Fruit fly (Drosophila melanogaster) whole organism, embryonic: ENCODE measurements around the gene CARPB.

ENCODE experiments used
- Aef1 ChIP-seq: fragments of 200-800 bp; sonication (Bioruptor generic); IDR thresholded peaks from 3 replicates; pipeline ENCODE4 v1.3.6; 2022; ENCODE audit warnings: missing biosample characterization, missing genetic modification characterization
- CG10654 ChIP-seq: fragments of 200-800 bp; sonication (Bioruptor generic); optimal IDR thresholded peaks from 2 replicates; lab custom pipeline; 2016; ENCODE audit warnings: missing biosample characterization, missing genetic modification characterization
- CG11504 ChIP-seq: fragments of 200-800 bp; sonication (Bioruptor generic); optimal IDR thresholded peaks from 3 replicates; lab custom pipeline; 2019; ENCODE audit warnings: missing biosample characterization, mild to moderate bottlenecking, missing genetic modification characterization, moderate library complexity
- CG12071 ChIP-seq: fragments of 200-800 bp; sonication (Bioruptor generic); optimal IDR thresholded peaks from 3 replicates; lab custom pipeline; 2018; ENCODE audit warnings: missing biosample characterization, mild to moderate bottlenecking, missing genetic modification characterization
- CG13296 ChIP-seq: fragments of 200-800 bp; sonication (Bioruptor generic); optimal IDR thresholded peaks from 3 replicates; lab custom pipeline; 2018; ENCODE audit warnings: missing biosample characterization, mild to moderate bottlenecking, missing genetic modification characterization
- CG14441 ChIP-seq: fragments of 200-800 bp; sonication (Bioruptor generic); IDR thresholded peaks from 2 replicates; pipeline ENCODE4 v1.3.6; 2022; ENCODE audit warnings: missing biosample characterization, missing genetic modification characterization
- CG16779 ChIP-seq: fragments of 200-800 bp; sonication (Bioruptor generic); IDR thresholded peaks from 2 replicates; pipeline ENCODE4 v1.3.6; 2022; ENCODE audit warnings: missing biosample characterization, missing genetic modification characterization
- CG17359 ChIP-seq: fragments of 200-800 bp; sonication (Bioruptor generic); optimal IDR thresholded peaks from 3 replicates; lab custom pipeline; 2018; ENCODE audit warnings: missing biosample characterization, mild to moderate bottlenecking, missing genetic modification characterization, moderate library complexity
- CG1792 ChIP-seq: fragments of 200-800 bp; sonication (Bioruptor generic); optimal IDR thresholded peaks from 2 replicates; lab custom pipeline; 2016; ENCODE audit warnings: missing biosample characterization, missing genetic modification characterization
- CG31365 ChIP-seq: fragments of 200-800 bp; sonication (Bioruptor generic); optimal IDR thresholded peaks from 2 replicates; lab custom pipeline; 2018; ENCODE audit warnings: missing biosample characterization, mild to moderate bottlenecking, missing genetic modification characterization
- CG33213 ChIP-seq: fragments of 200-800 bp; sonication (Bioruptor generic); optimal IDR thresholded peaks from 3 replicates; lab custom pipeline; 2016; ENCODE audit warnings: missing biosample characterization, missing genetic modification characterization
- CG34422 ChIP-seq: fragments of 200-800 bp; sonication (Bioruptor generic); IDR thresholded peaks from 3 replicates; pipeline ENCODE4 v1.3.6; 2022; ENCODE audit warnings: missing biosample characterization, missing genetic modification characterization
- CG4854 ChIP-seq: fragments of 200-800 bp; sonication (Bioruptor generic); optimal IDR thresholded peaks from 2 replicates; lab custom pipeline; 2016; ENCODE audit warnings: missing biosample characterization, missing genetic modification characterization, inconsistent platforms
- CG6689 ChIP-seq: fragments of 200-800 bp; sonication (Bioruptor generic); IDR thresholded peaks from 2 replicates; pipeline ENCODE4 v1.3.6; 2022; ENCODE audit warnings: missing biosample characterization, missing genetic modification characterization
- CG7963 ChIP-seq: fragments of 200-800 bp; sonication (Bioruptor generic); IDR thresholded peaks from 3 replicates; pipeline ENCODE4 v1.3.6; 2022; ENCODE audit warnings: missing biosample characterization, missing genetic modification characterization; ENCODE audit not compliant: partially characterized antibody
- CG8924 ChIP-seq: fragments of 200-800 bp; optimal IDR thresholded peaks from 3 replicates; lab custom pipeline; 2019; ENCODE audit warnings: missing biosample characterization, mild to moderate bottlenecking, missing genetic modification characterization, moderate library complexity
- CG9437 ChIP-seq: fragments of 200-800 bp; sonication (Bioruptor generic); optimal IDR thresholded peaks from 2 replicates; lab custom pipeline; 2018; ENCODE audit warnings: missing biosample characterization, mild to moderate bottlenecking, missing genetic modification characterization
- Dbx ChIP-seq: fragments of 200-800 bp; sonication (Bioruptor generic); IDR thresholded peaks from 3 replicates; pipeline ENCODE4 v1.3.6; 2022; ENCODE audit warnings: missing biosample characterization, missing genetic modification characterization
- Doc3 ChIP-seq: fragments of 200-800 bp; sonication (Bioruptor generic); IDR thresholded peaks from 3 replicates; pipeline ENCODE4 v1.3.6; 2022; ENCODE audit warnings: missing biosample characterization, missing genetic modification characterization; ENCODE audit not compliant: partially characterized antibody
- Dp ChIP-seq: fragments of 200-800 bp; sonication (Bioruptor generic); optimal IDR thresholded peaks from 2 replicates; lab custom pipeline; 2018; ENCODE audit warnings: missing biosample characterization, mild to moderate bottlenecking, missing genetic modification characterization, moderate library complexity
- Eip74EF ChIP-seq, 2 experiments: fragments of 200-800 bp in 1 of 2; fragments of >200 bp in 1 of 2; sonication (Bioruptor generic) in 1 of 2; optimal IDR thresholded peaks; 2 replicates each; lab custom pipeline; 2017 to 2019; ENCODE audit warnings: missing biosample characterization in 2 of 2, missing genetic modification characterization in 2 of 2, mild to moderate bottlenecking in 1 of 2, moderate library complexity in 1 of 2
- Hr51 ChIP-seq, 2 experiments: fragments of 200-800 bp; sonication (Bioruptor generic); optimal IDR thresholded peaks; 2 replicates in 1 of 2; 3 replicates in 1 of 2; lab custom pipeline; 2016 to 2018; ENCODE audit warnings: missing biosample characterization in 2 of 2, missing genetic modification characterization in 2 of 2, mild to moderate bottlenecking in 1 of 2, moderate library complexity in 1 of 2
- Max ChIP-seq: fragments of 200-800 bp; sonication (Bioruptor generic); optimal IDR thresholded peaks from 2 replicates; lab custom pipeline; 2016; ENCODE audit warnings: missing biosample characterization, mild to moderate bottlenecking, missing genetic modification characterization
- NFAT ChIP-seq: fragments of 200-800 bp; sonication (Bioruptor generic); IDR thresholded peaks from 2 replicates; pipeline ENCODE4 v1.3.6; 2022; ENCODE audit warnings: missing biosample characterization, missing genetic modification characterization
- Nf-YB ChIP-seq: fragments of 200-800 bp; sonication (Bioruptor generic); optimal IDR thresholded peaks from 3 replicates; lab custom pipeline; 2019; ENCODE audit warnings: missing biosample characterization, mild to moderate bottlenecking, missing genetic modification characterization, moderate library complexity
- Spps ChIP-seq: fragments of 200-800 bp; sonication (Bioruptor generic); optimal IDR thresholded peaks from 2 replicates; lab custom pipeline; 2018; ENCODE audit warnings: missing biosample characterization, mild to moderate bottlenecking, missing genetic modification characterization
- ac ChIP-seq: fragments of 200-800 bp; sonication (Bioruptor generic); optimal IDR thresholded peaks from 3 replicates; lab custom pipeline; 2017; ENCODE audit warnings: missing biosample characterization, mild to moderate bottlenecking, missing genetic modification characterization
- bigmax ChIP-seq: fragments of 200-800 bp; sonication (Bioruptor generic); optimal IDR thresholded peaks from 2 replicates; lab custom pipeline; 2018; ENCODE audit warnings: missing biosample characterization, mild to moderate bottlenecking, missing genetic modification characterization
- cato ChIP-seq: fragments of 200-800 bp; sonication (Bioruptor generic); optimal IDR thresholded peaks from 2 replicates; lab custom pipeline; 2016; ENCODE audit warnings: missing biosample characterization, missing genetic modification characterization, borderline replicate concordance
- cg ChIP-seq: fragments of 200-800 bp; sonication (Bioruptor generic); optimal IDR thresholded peaks from 3 replicates; lab custom pipeline; 2019; ENCODE audit warnings: missing biosample characterization, mild to moderate bottlenecking, missing genetic modification characterization, moderate library complexity
- chm ChIP-seq: fragments of 200-800 bp; sonication (Bioruptor generic); IDR thresholded peaks from 2 replicates; pipeline ENCODE4 v1.3.6; 2022; ENCODE audit warnings: missing biosample characterization, missing genetic modification characterization
- chn ChIP-seq: fragments of 200-800 bp; sonication (Bioruptor generic); optimal IDR thresholded peaks from 2 replicates; lab custom pipeline; 2016; ENCODE audit warnings: missing biosample characterization, missing genetic modification characterization
- corto ChIP-seq: fragments of 200-800 bp; sonication (Bioruptor generic); optimal IDR thresholded peaks from 2 replicates; lab custom pipeline; 2016; ENCODE audit warnings: missing biosample characterization, mild to moderate bottlenecking, missing genetic modification characterization, moderate library complexity
- crp ChIP-seq, 2 experiments: fragments of 200-800 bp; sonication (Bioruptor generic); optimal IDR thresholded peaks; 2 replicates in 1 of 2; 3 replicates in 1 of 2; lab custom pipeline; 2017; ENCODE audit warnings: missing biosample characterization in 2 of 2, missing genetic modification characterization in 2 of 2, mild to moderate bottlenecking in 1 of 2, moderate library complexity in 1 of 2
- emc ChIP-seq: fragments of 200-800 bp; sonication (Bioruptor generic); optimal IDR thresholded peaks from 2 replicates; lab custom pipeline; 2016; ENCODE audit warnings: missing biosample characterization, missing genetic modification characterization
- h ChIP-seq: fragments of >200 bp; optimal IDR thresholded peaks from 2 replicates; lab custom pipeline; 2017
- hbn ChIP-seq: fragments of 200-800 bp; sonication (Bioruptor generic); IDR thresholded peaks from 2 replicates; pipeline ENCODE4 v1.3.6; 2022; ENCODE audit warnings: missing biosample characterization, missing genetic modification characterization; ENCODE audit not compliant: partially characterized antibody
- klu ChIP-seq: fragments of 200-800 bp; sonication (Bioruptor generic); IDR thresholded peaks from 2 replicates; pipeline ENCODE4 v1.3.6; 2022; ENCODE audit warnings: missing biosample characterization, missing genetic modification characterization
- lab ChIP-seq: fragments of 200-800 bp; sonication (Bioruptor generic); optimal IDR thresholded peaks from 3 replicates; lab custom pipeline; 2017; ENCODE audit warnings: missing biosample characterization, missing genetic modification characterization, mild to moderate bottlenecking, moderate library complexity, missing genetic modification reagents
- nau ChIP-seq: fragments of 200-800 bp; sonication (Bioruptor generic); optimal IDR thresholded peaks from 3 replicates; lab custom pipeline; 2017; ENCODE audit warnings: missing biosample characterization, mild to moderate bottlenecking, missing genetic modification characterization, missing genetic modification reagents
- pfk ChIP-seq: fragments of 200-800 bp; sonication (Bioruptor generic); optimal IDR thresholded peaks from 2 replicates; lab custom pipeline; 2018; ENCODE audit warnings: missing biosample characterization, mild to moderate bottlenecking, missing genetic modification characterization, moderate library complexity
- sd ChIP-seq: fragments of 200-800 bp; sonication (Bioruptor generic); optimal IDR thresholded peaks from 3 replicates; lab custom pipeline; 2018; ENCODE audit warnings: missing biosample characterization, mild to moderate bottlenecking, missing genetic modification characterization, moderate library complexity
- slou ChIP-seq: fragments of 200-800 bp; sonication (Bioruptor generic); optimal IDR thresholded peaks from 3 replicates; lab custom pipeline; 2016; ENCODE audit warnings: missing biosample characterization, missing genetic modification characterization
- slp2 ChIP-seq: fragments of 200-800 bp; sonication (Bioruptor generic); optimal IDR thresholded peaks from 2 replicates; lab custom pipeline; 2016; ENCODE audit warnings: missing biosample characterization, missing genetic modification characterization
- so ChIP-seq: fragments of 200-800 bp; sonication (Bioruptor generic); IDR thresholded peaks from 3 replicates; pipeline ENCODE4 v1.3.6; 2022; ENCODE audit warnings: missing biosample characterization, missing genetic modification characterization
- twi ChIP-seq: fragments of 200-800 bp; optimal IDR thresholded peaks from 2 replicates; lab custom pipeline; 2019; ENCODE audit warnings: missing biosample characterization, mild to moderate bottlenecking, missing genetic modification characterization, moderate library complexity
- vnd ChIP-seq: fragments of 200-800 bp; sonication (Bioruptor generic); IDR thresholded peaks from 3 replicates; pipeline ENCODE4 v1.3.6; 2022; ENCODE audit warnings: missing biosample characterization, missing genetic modification characterization; ENCODE audit not compliant: partially characterized antibody
- zen ChIP-seq: fragments of 200-800 bp; sonication (Bioruptor generic); optimal IDR thresholded peaks from 3 replicates; lab custom pipeline; 2018; ENCODE audit warnings: missing biosample characterization, mild to moderate bottlenecking, missing genetic modification characterization, moderate library complexity
- zf30C ChIP-seq: fragments of 200-800 bp; sonication (Bioruptor generic); optimal IDR thresholded peaks from 3 replicates; lab custom pipeline; 2018; ENCODE audit warnings: missing biosample characterization, mild to moderate bottlenecking, missing genetic modification characterization
- zfh2 ChIP-seq: fragments of 200-800 bp; sonication (Bioruptor generic); optimal IDR thresholded peaks from 2 replicates; lab custom pipeline; 2016; ENCODE audit warnings: missing biosample characterization, missing genetic modification characterization

Gene CARPB

DNA sequence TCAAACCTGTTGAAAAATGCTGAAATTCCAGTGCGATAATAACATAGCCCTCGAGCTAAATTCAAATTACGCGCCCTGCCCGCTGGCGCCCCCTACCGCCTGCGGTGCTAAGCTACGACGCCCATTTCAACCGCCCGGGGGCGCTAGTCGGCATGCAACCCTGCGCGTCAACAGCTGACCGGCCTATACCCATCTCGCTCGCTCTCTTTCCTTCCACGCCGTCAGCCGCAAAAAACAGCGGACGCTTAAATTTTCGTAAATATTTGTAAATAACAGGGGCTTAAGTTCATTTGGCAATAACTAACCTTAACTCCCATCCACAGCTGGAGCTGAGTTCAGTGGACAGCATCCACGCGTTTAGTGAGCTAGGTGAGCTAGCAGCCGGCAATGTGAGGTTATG is 4.5 kb upstream of the CARPB start, which contains the start of gene CG1354 (continued):
- TF ChIP-seq Spps (tag; lab: Kevin White, UChicago), result no peak
- peak; percentile 91 for TF ChIP-seq Dbx (GFP tag; lab: Robert Waterston, UW)
- TF ChIP-seq corto, result no peak
- TF ChIP-seq Hr51 (GFP tag; optimal IDR thresholded peaks at IDR 0.05; lab: Kevin White, UChicago), result peak in 1 of 2 experiments; percentile 67
- no peak for TF ChIP-seq so (GFP tag; lab: Robert Waterston, UW)
- TF ChIP-seq Eip74EF (GFP tag; optimal IDR thresholded peaks at IDR 0.05; lab: Kevin White, UChicago), result no peak
- TF ChIP-seq CG8924 (tag; lab: Kevin White, UChicago), result peak; percentile 60
- peak; percentile 69 for TF ChIP-seq lab (GFP tag; lab: Kevin White, UChicago)
- peak; percentile 45 for TF ChIP-seq Max (GFP tag; lab: Kevin White, UChicago)
- TF ChIP-seq twi, result peak; percentile 10
- TF ChIP-seq Doc3 (GFP tag; lab: Robert Waterston, UW), result no peak
- TF ChIP-seq slp2 (GFP tag; lab: Kevin White, UChicago), result peak; percentile 53
- TF ChIP-seq chm (GFP tag; lab: Robert Waterston, UW), result peak; percentile 71; the same call in 1 of the 2 replicates
- TF ChIP-seq hbn (GFP tag; lab: Robert Waterston, UW), result no peak
- peak; percentile 34 for TF ChIP-seq zfh2 (GFP tag; lab: Kevin White, UChicago)
- no peak for TF ChIP-seq klu (GFP tag; lab: Robert Waterston, UW)
- TF ChIP-seq nau (GFP tag; lab: Kevin White, UChicago), result peak; percentile 57
- peak; percentile 36; the same call in 1 of the 2 replicates for TF ChIP-seq CG6689 (GFP tag; lab: Robert Waterston, UW)
- TF ChIP-seq ac (GFP tag; lab: Kevin White, UChicago), result no peak
- TF ChIP-seq CG14441, result peak; percentile 69
- TF ChIP-seq CG10654, result peak; percentile 41
- TF ChIP-seq sd (tag; lab: Kevin White, UChicago), result peak; percentile 50
- TF ChIP-seq Aef1 (GFP tag; lab: Robert Waterston, UW), result peak; percentile 68
- TF ChIP-seq slou (GFP tag; lab: Kevin White, UChicago), result peak; percentile 45
- TF ChIP-seq CG33213 (GFP tag; lab: Kevin White, UChicago), result peak; percentile 78
- no peak for TF ChIP-seq CG12071 (GFP tag; lab: Kevin White, UChicago)
- TF ChIP-seq bigmax, result peak; percentile 99
- peak; percentile 47 for TF ChIP-seq CG4854
- peak; percentile 22 for TF ChIP-seq cato (GFP tag; lab: Kevin White, UChicago)
- no peak for TF ChIP-seq CG9437 (GFP tag; lab: Kevin White, UChicago)
- peak; percentile 58 for TF ChIP-seq CG31365
- TF ChIP-seq CG13296, result no peak
- peak; percentile 60 for TF ChIP-seq CG17359 (tag; lab: Kevin White, UChicago)
- TF ChIP-seq CG34422, result peak; percentile 94
- TF ChIP-seq crp (GFP tag; optimal IDR thresholded peaks at IDR 0.05; lab: Kevin White, UChicago), result peak; percentile 97 to 100
- no peak for TF ChIP-seq cg (GFP tag; lab: Kevin White, UChicago)
- TF ChIP-seq CG16779 (GFP tag; lab: Robert Waterston, UW), result peak; percentile 67; the same call in 1 of the 2 replicates
- TF ChIP-seq chn, result peak; percentile 71
- TF ChIP-seq CG1792, result peak; percentile 54
- peak; percentile 92 for TF ChIP-seq NFAT (GFP tag; lab: Robert Waterston, UW)
- peak; percentile 68 for TF ChIP-seq CG11504 (tag; lab: Kevin White, UChicago)
- peak; percentile 98 for TF ChIP-seq Dp (GFP tag; lab: Kevin White, UChicago)
- TF ChIP-seq zen, result peak; percentile 52
- no peak for TF ChIP-seq h (lab: Kevin White, UChicago)
- TF ChIP-seq emc (GFP tag; lab: Kevin White, UChicago), result peak; percentile 53
- TF ChIP-seq pfk (GFP tag; lab: Kevin White, UChicago), result peak; percentile 13
- no peak for TF ChIP-seq CG7963 (GFP tag; lab: Robert Waterston, UW)
- TF ChIP-seq Nf-YB, result peak; percentile 35
- no peak for TF ChIP-seq zf30C (GFP tag; lab: Kevin White, UChicago)
- no peak for TF ChIP-seq vnd
